Worm (Caenorhabditis elegans) whole organism, L2 larva: Measurements from ENCODE around the gene gln-1.
A peak's percentile ranks its signal among the peaks of the same experiment; 100 is the strongest.

Source experiments
- C34F6.9 ChIP-seq: fragments of 150-350 bp; optimal IDR thresholded peaks from 2 replicates; lab custom pipeline; 2014; ENCODE audit warnings: missing biosample characterization, missing genetic modification characterization
- F13H6.1 ChIP-seq: sonication (generic microtip); optimal IDR thresholded peaks from 2 replicates; lab custom pipeline; 2016; ENCODE audit warnings: missing genetic modification characterization, missing compliant biosample characterization
- R02D3.7 ChIP-seq: fragments of 150-350 bp; optimal IDR thresholded peaks from 2 replicates; lab custom pipeline; 2014; ENCODE audit warnings: missing biosample characterization, missing genetic modification characterization
- Y55F3AM.14 ChIP-seq: fragments of 200-800 bp; sonication (Bioruptor generic); optimal IDR thresholded peaks from 2 replicates; lab custom pipeline; 2018; ENCODE audit warnings: mild to moderate bottlenecking, missing genetic modification characterization, missing compliant biosample characterization
- ZK546.5 ChIP-seq: sonication (generic microtip); optimal IDR thresholded peaks from 2 replicates; lab custom pipeline; 2017; ENCODE audit warnings: missing biosample characterization, missing genetic modification characterization
- alr-1 ChIP-seq: fragments of 150-350 bp; optimal IDR thresholded peaks from 2 replicates; lab custom pipeline; 2014; ENCODE audit warnings: missing biosample characterization, missing genetic modification characterization
- aly-2 ChIP-seq: fragments of 150-350 bp; optimal IDR thresholded peaks from 2 replicates; lab custom pipeline; 2014; ENCODE audit warnings: missing biosample characterization, missing genetic modification characterization
- ama-1 ChIP-seq: fragments of 150-350 bp; optimal IDR thresholded peaks from 2 replicates; lab custom pipeline; 2018; ENCODE audit warnings: inconsistent platforms
- blmp-1 ChIP-seq: sonication (generic microtip); optimal IDR thresholded peaks from 2 replicates; lab custom pipeline; 2017; ENCODE audit warnings: missing genetic modification characterization, mild to moderate bottlenecking, missing compliant biosample characterization, antibody characterized with exemption, moderate library complexity; ENCODE audit not compliant: insufficient read depth
- ceh-16 ChIP-seq: fragments of 150-350 bp; optimal IDR thresholded peaks from 2 replicates; lab custom pipeline; 2014; ENCODE audit warnings: missing biosample characterization, missing genetic modification characterization
- ceh-82 ChIP-seq: fragments of 150-350 bp; optimal IDR thresholded peaks from 2 replicates; lab custom pipeline; 2014; ENCODE audit warnings: missing biosample characterization, missing genetic modification characterization
- crh-2 ChIP-seq: sonication (generic microtip); optimal IDR thresholded peaks from 2 replicates; lab custom pipeline; 2017; ENCODE audit warnings: missing biosample characterization, missing genetic modification characterization
- dmd-4 ChIP-seq: sonication (generic microtip); optimal IDR thresholded peaks from 2 replicates; lab custom pipeline; 2017; ENCODE audit warnings: missing biosample characterization, missing genetic modification characterization
- egl-27 ChIP-seq: sonication (generic microtip); optimal IDR thresholded peaks from 3 replicates; lab custom pipeline; 2017; ENCODE audit warnings: missing biosample characterization, missing genetic modification reagents, missing genetic modification characterization
- elt-1 ChIP-seq: fragments of 150-350 bp; optimal IDR thresholded peaks from 2 replicates; lab custom pipeline; 2014; ENCODE audit warnings: missing biosample characterization, missing genetic modification characterization
- elt-3 ChIP-seq: sonication (generic microtip); optimal IDR thresholded peaks from 2 replicates; lab custom pipeline; 2017; ENCODE audit warnings: missing biosample characterization, missing genetic modification characterization
- fos-1 ChIP-seq: fragments of 150-350 bp; optimal IDR thresholded peaks from 2 replicates; lab custom pipeline; 2014; ENCODE audit warnings: missing biosample characterization, missing genetic modification characterization
- gmeb-1 ChIP-seq: fragments of 150-350 bp; optimal IDR thresholded peaks from 2 replicates; lab custom pipeline; 2014; ENCODE audit warnings: missing biosample characterization, missing genetic modification characterization
- lin-11 ChIP-seq: fragments of 150-350 bp; sonication (generic microtip); optimal IDR thresholded peaks from 2 replicates; lab custom pipeline; 2014; ENCODE audit warnings: missing biosample characterization, missing genetic modification characterization, inconsistent platforms, mixed read lengths
- lin-13 ChIP-seq: fragments of 150-350 bp; optimal IDR thresholded peaks from 2 replicates; lab custom pipeline; 2014; ENCODE audit warnings: missing biosample characterization, missing genetic modification reagents, missing genetic modification characterization
- lin-39 ChIP-seq: fragments of 150-350 bp; optimal IDR thresholded peaks from 2 replicates; lab custom pipeline; 2014; ENCODE audit warnings: missing biosample characterization, missing genetic modification reagents, missing genetic modification characterization
- lsy-2 ChIP-seq, 2 experiments: fragments of 150-350 bp in 1 of 2; sonication (generic microtip) in 1 of 2; optimal IDR thresholded peaks; 2 replicates each; lab custom pipeline; 2014 to 2017; ENCODE audit warnings: missing biosample characterization in 2 of 2, missing genetic modification characterization in 2 of 2
- mab-5 ChIP-seq: fragments of 150-350 bp; optimal IDR thresholded peaks from 2 replicates; lab custom pipeline; 2014; ENCODE audit warnings: missing biosample characterization, missing genetic modification characterization
- mbf-1 ChIP-seq: sonication (generic microtip); optimal IDR thresholded peaks from 2 replicates; lab custom pipeline; 2017; ENCODE audit warnings: missing biosample characterization, missing genetic modification characterization
- mdl-1 ChIP-seq, 2 experiments: fragments of 150-350 bp in 1 of 2; sonication (generic microtip) in 1 of 2; optimal IDR thresholded peaks; 2 replicates each; lab custom pipeline; 2017; ENCODE audit warnings: missing biosample characterization in 2 of 2, missing genetic modification characterization in 2 of 2
- nhr-10 ChIP-seq: sonication (generic microtip); optimal IDR thresholded peaks from 2 replicates; lab custom pipeline; 2017; ENCODE audit warnings: missing biosample characterization, missing genetic modification characterization
- nhr-11 ChIP-seq: fragments of 150-350 bp; optimal IDR thresholded peaks from 2 replicates; lab custom pipeline; 2014; ENCODE audit warnings: missing biosample characterization, missing genetic modification characterization
- nhr-12 ChIP-seq: fragments of 150-350 bp; optimal IDR thresholded peaks from 2 replicates; lab custom pipeline; 2014; ENCODE audit warnings: missing biosample characterization, missing genetic modification characterization
- nhr-129 ChIP-seq: fragments of 150-350 bp; optimal IDR thresholded peaks from 2 replicates; lab custom pipeline; 2014; ENCODE audit warnings: missing biosample characterization, missing genetic modification characterization
- nhr-21 ChIP-seq: fragments of 150-350 bp; optimal IDR thresholded peaks from 2 replicates; lab custom pipeline; 2014; ENCODE audit warnings: missing biosample characterization, missing genetic modification characterization
- nhr-23 ChIP-seq: fragments of 150-350 bp; optimal IDR thresholded peaks from 2 replicates; lab custom pipeline; 2014; ENCODE audit warnings: missing biosample characterization, missing genetic modification reagents, missing genetic modification characterization
- nhr-237 ChIP-seq: fragments of 150-350 bp; optimal IDR thresholded peaks from 2 replicates; lab custom pipeline; 2014; ENCODE audit warnings: missing biosample characterization, missing genetic modification characterization
- nhr-25 ChIP-seq: fragments of 150-350 bp; sonication (generic microtip); optimal IDR thresholded peaks from 3 replicates; lab custom pipeline; 2014; ENCODE audit warnings: missing biosample characterization, missing genetic modification characterization
- nhr-6 ChIP-seq: fragments of 150-350 bp; optimal IDR thresholded peaks from 2 replicates; lab custom pipeline; 2014; ENCODE audit warnings: missing biosample characterization, missing genetic modification characterization
- nhr-77 ChIP-seq: fragments of 150-350 bp; optimal IDR thresholded peaks from 2 replicates; lab custom pipeline; 2014; ENCODE audit warnings: missing biosample characterization, missing genetic modification characterization
- peb-1 ChIP-seq: fragments of 150-350 bp; optimal IDR thresholded peaks from 2 replicates; lab custom pipeline; 2014; ENCODE audit warnings: missing biosample characterization, missing genetic modification characterization
- sem-4 ChIP-seq: fragments of 150-350 bp; optimal IDR thresholded peaks from 2 replicates; lab custom pipeline; 2014; ENCODE audit warnings: missing biosample characterization, missing genetic modification reagents, missing genetic modification characterization
- skn-1 ChIP-seq: sonication (generic microtip); optimal IDR thresholded peaks from 2 replicates; lab custom pipeline; 2017; ENCODE audit warnings: missing biosample characterization, missing genetic modification characterization
- sma-3 ChIP-seq: sonication (generic microtip); optimal IDR thresholded peaks from 2 replicates; lab custom pipeline; 2016; ENCODE audit warnings: missing genetic modification reagents, missing genetic modification characterization, missing compliant biosample characterization
- sma-9 ChIP-seq, 2 experiments: fragments of 150-350 bp in 1 of 2; sonication (generic microtip) in 1 of 2; optimal IDR thresholded peaks; 2 replicates each; lab custom pipeline; 2014 to 2016; ENCODE audit warnings: missing genetic modification characterization in 2 of 2, mild to moderate bottlenecking in 1 of 2, missing biosample characterization in 1 of 2, missing compliant biosample characterization in 1 of 2, missing genetic modification reagents in 1 of 2, moderate library complexity in 1 of 2
- snpc-4 ChIP-seq: fragments of 150-350 bp; optimal IDR thresholded peaks from 2 replicates; lab custom pipeline; 2014; ENCODE audit warnings: missing biosample characterization, missing genetic modification characterization
- unc-39 ChIP-seq: fragments of 150-350 bp; optimal IDR thresholded peaks from 2 replicates; lab custom pipeline; 2014; ENCODE audit warnings: missing biosample characterization, missing genetic modification characterization
- unc-55 ChIP-seq: fragments of 150-350 bp; sonication (generic microtip); optimal IDR thresholded peaks from 3 replicates; lab custom pipeline; 2014; ENCODE audit warnings: missing biosample characterization, missing genetic modification reagents, missing genetic modification characterization
- unc-62 ChIP-seq: fragments of 150-350 bp; optimal IDR thresholded peaks from 2 replicates; lab custom pipeline; 2014; ENCODE audit warnings: missing biosample characterization, missing genetic modification reagents, missing genetic modification characterization
- zag-1 ChIP-seq: fragments of 150-350 bp; optimal IDR thresholded peaks from 2 replicates; lab custom pipeline; 2014; ENCODE audit warnings: missing biosample characterization, missing genetic modification characterization
- ztf-1 ChIP-seq: fragments of 200-800 bp; sonication (Bioruptor generic); conservative IDR thresholded peaks from 2 replicates; pipeline ENCODE4 v1.3.6; 2022; ENCODE audit warnings: missing genetic modification characterization, missing compliant biosample characterization
- ztf-11 ChIP-seq: sonication (generic microtip); optimal IDR thresholded peaks from 2 replicates; lab custom pipeline; 2017; ENCODE audit warnings: missing biosample characterization, missing genetic modification characterization
- ztf-4 ChIP-seq: fragments of 150-350 bp; optimal IDR thresholded peaks from 2 replicates; lab custom pipeline; 2014; ENCODE audit warnings: missing biosample characterization, missing genetic modification characterization

Gene gln-1

ce11 chrX:6109288-6109770, 51.3 kb downstream of the gln-1 start, which contains the start of gene kynu-1:
Gene kynu-1 (minus strand): TSS chrX:6109338.
- TF ChIP-seq nhr-25, result peak; percentile 31
- TF ChIP-seq sem-4 (tag; lab: Kevin White, UChicago), result no peak
- TF ChIP-seq fos-1, result peak; percentile 54
- TF ChIP-seq nhr-12 (tag; lab: Kevin White, UChicago), result no peak
- TF ChIP-seq egl-27 (tag; lab: Kevin White, UChicago), result peak; percentile 8
- TF ChIP-seq lin-13 (GFP tag; lab: Kevin White, UChicago), result no peak
- no peak for TF ChIP-seq mbf-1 (tag; lab: Kevin White, UChicago)
- no peak for TF ChIP-seq lsy-2 (tag; optimal IDR thresholded peaks at IDR 0.05; lab: Kevin White, UChicago)
- TF ChIP-seq ZK546.5 (tag; lab: Kevin White, UChicago), result no peak
- TF ChIP-seq blmp-1 (tag; lab: Kevin White, UChicago), result peak; percentile 42
- TF ChIP-seq unc-39, result no peak
- peak; percentile 27 for TF ChIP-seq nhr-21 (tag; lab: Kevin White, UChicago)
- no peak for TF ChIP-seq unc-62 (GFP tag; lab: Kevin White, UChicago)
- TF ChIP-seq nhr-11 (tag; lab: Kevin White, UChicago), result no peak
- TF ChIP-seq crh-2 (tag; lab: Kevin White, UChicago), result no peak
- TF ChIP-seq snpc-4 (tag; lab: Kevin White, UChicago), result no peak
- TF ChIP-seq nhr-77, result no peak
- TF ChIP-seq sma-9 (GFP tag; optimal IDR thresholded peaks at IDR 0.05; lab: Kevin White, UChicago), result peak; percentile 56
- TF ChIP-seq sma-9 (tag; optimal IDR thresholded peaks at IDR 0.05; lab: Kevin White, UChicago), result no peak
- TF ChIP-seq aly-2 (tag; lab: Kevin White, UChicago), result no peak
- no peak for TF ChIP-seq mab-5 (tag; lab: Kevin White, UChicago)
- TF ChIP-seq alr-1, result no peak
- no peak for TF ChIP-seq C34F6.9 (tag; lab: Kevin White, UChicago)
- no peak for TF ChIP-seq elt-1 (tag; lab: Kevin White, UChicago)
- TF ChIP-seq sma-3, result peak; percentile 26
- TF ChIP-seq unc-55 (GFP tag; lab: Kevin White, UChicago), result no peak
- TF ChIP-seq ceh-16 (tag; lab: Kevin White, UChicago), result no peak
- no peak for TF ChIP-seq zag-1 (tag; lab: Kevin White, UChicago)
- no peak for TF ChIP-seq R02D3.7
- no peak for TF ChIP-seq nhr-10 (tag; lab: Kevin White, UChicago)
- no peak for TF ChIP-seq elt-3 (tag; lab: Kevin White, UChicago)
- TF ChIP-seq F13H6.1 (tag; lab: Kevin White, UChicago), result no peak
- TF ChIP-seq gmeb-1 (tag; lab: Kevin White, UChicago), result peak; percentile 0
- no peak for TF ChIP-seq ztf-1 (GFP tag; lab: Robert Waterston, UW)
- TF ChIP-seq lin-11 (tag; lab: Kevin White, UChicago), result no peak
- TF ChIP-seq dmd-4 (tag; lab: Kevin White, UChicago), result no peak
- no peak for TF ChIP-seq nhr-129 (tag; lab: Kevin White, UChicago)
- TF ChIP-seq ztf-11 (tag; lab: Kevin White, UChicago), result no peak
- no peak for TF ChIP-seq skn-1
- no peak for TF ChIP-seq nhr-23
- TF ChIP-seq lin-39 (tag; lab: Kevin White, UChicago), result no peak
- TF ChIP-seq nhr-6, result no peak
- TF ChIP-seq ama-1 (lab: Kevin White, UChicago), result no peak
- no peak for TF ChIP-seq ceh-82
- TF ChIP-seq Y55F3AM.14 (GFP tag; lab: Kevin White, UChicago), result no peak
- TF ChIP-seq ztf-4 (tag; lab: Kevin White, UChicago), result no peak
- no peak for TF ChIP-seq nhr-237 (tag; lab: Kevin White, UChicago)
- TF ChIP-seq mdl-1 (tag; optimal IDR thresholded peaks at IDR 0.05; lab: Kevin White, UChicago), result no peak
- no peak for TF ChIP-seq peb-1
